Worm (Caenorhabditis elegans) whole organism, early embryonic: ENCODE measurements around the gene C34D4.3.

ENCODE experiments used
- B0310.2 ChIP-seq: sonication (generic microtip); optimal IDR thresholded peaks from 2 replicates; lab custom pipeline; 2016; ENCODE audit warnings: mild to moderate bottlenecking, missing genetic modification characterization, missing compliant biosample characterization
- F13C5.2 ChIP-seq: sonication (generic microtip); optimal IDR thresholded peaks from 2 replicates; lab custom pipeline; 2017; ENCODE audit warnings: mild to moderate bottlenecking, missing genetic modification characterization, inconsistent platforms, missing compliant biosample characterization
- ama-1 ChIP-seq: fragments of 150-350 bp; optimal IDR thresholded peaks from 2 replicates; lab custom pipeline; 2014
- ceh-13 ChIP-seq: fragments of 200-800 bp; sonication (Bioruptor generic); optimal IDR thresholded peaks from 2 replicates; lab custom pipeline; 2018; ENCODE audit warnings: mild to moderate bottlenecking, missing genetic modification characterization, missing compliant biosample characterization
- ets-7 ChIP-seq: sonication (generic microtip); optimal IDR thresholded peaks from 2 replicates; lab custom pipeline; 2016; ENCODE audit warnings: missing genotype, missing genetic modification characterization, missing compliant biosample characterization
- flt-1 ChIP-seq: fragments of 200-800 bp; sonication (Bioruptor generic); IDR thresholded peaks from 2 replicates; pipeline ENCODE4 v1.3.6; 2022; ENCODE audit warnings: missing genetic modification characterization, missing compliant biosample characterization
- hnd-1 ChIP-seq: sonication (generic microtip); optimal IDR thresholded peaks from 2 replicates; lab custom pipeline; 2016; ENCODE audit warnings: missing genetic modification characterization, missing compliant biosample characterization
- pes-1 ChIP-seq: fragments of 200-800 bp; sonication (Bioruptor generic); IDR thresholded peaks from 2 replicates; pipeline ENCODE4 v1.3.6; 2022; ENCODE audit warnings: missing genetic modification reagents, missing genetic modification characterization, missing compliant biosample characterization
- sea-1 ChIP-seq: fragments of 200-800 bp; sonication (Bioruptor generic); conservative IDR thresholded peaks from 2 replicates; pipeline ENCODE4 v1.3.6; 2022; ENCODE audit warnings: missing genetic modification characterization, missing compliant biosample characterization
- tbx-11 ChIP-seq: fragments of 200-800 bp; sonication (Bioruptor generic); IDR thresholded peaks from 2 replicates; pipeline ENCODE4 v1.3.6; 2022; ENCODE audit warnings: missing genetic modification characterization, missing compliant biosample characterization
- tbx-37 ChIP-seq: fragments of 200-800 bp; sonication (Bioruptor generic); conservative IDR thresholded peaks from 2 replicates; pipeline ENCODE4 v1.3.6; 2022; ENCODE audit warnings: missing genetic modification reagents, missing genetic modification characterization, missing compliant biosample characterization
- tra-4 ChIP-seq: sonication (generic microtip); optimal IDR thresholded peaks from 2 replicates; lab custom pipeline; 2017; ENCODE audit warnings: missing genetic modification characterization, missing compliant biosample characterization

DNA sequence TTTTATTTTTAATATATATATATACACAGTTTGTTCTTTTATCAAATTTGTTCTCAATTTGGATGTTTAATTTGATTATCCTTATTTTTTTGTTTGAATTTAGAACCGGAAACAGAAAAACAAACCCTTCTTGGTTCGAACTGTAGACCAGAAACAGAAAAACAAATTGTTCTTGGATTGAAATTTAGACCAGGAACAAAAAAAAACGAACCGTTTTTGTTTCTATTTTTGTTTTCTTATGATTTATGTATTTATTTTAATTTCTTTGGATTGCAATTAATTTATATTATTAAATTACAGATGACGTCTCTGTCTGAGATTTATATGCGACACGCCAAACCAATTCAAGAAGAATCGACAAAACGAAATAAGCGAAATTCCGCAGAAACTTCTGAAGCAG is 21.9 kb downstream of the C34D4.3 start, which contains the start of gene C42D4.19:
- no peak for TF ChIP-seq tbx-11 (GFP tag; lab: Robert Waterston, UW)
- no peak for TF ChIP-seq ama-1 (lab: Kevin White, UChicago)
- TF ChIP-seq flt-1 (GFP tag; lab: Robert Waterston, UW) = no peak
- no peak for TF ChIP-seq pes-1 (GFP tag; lab: Robert Waterston, UW)
- no peak for TF ChIP-seq sea-1
- TF ChIP-seq tbx-37 (GFP tag; lab: Robert Waterston, UW) = no peak
- no peak for TF ChIP-seq F13C5.2 (tag; lab: Kevin White, UChicago)
- TF ChIP-seq B0310.2 (tag; lab: Kevin White, UChicago) = no peak
- TF ChIP-seq tra-4 (tag; lab: Kevin White, UChicago) = no peak
- TF ChIP-seq hnd-1 (tag; lab: Kevin White, UChicago) = no peak
- TF ChIP-seq ets-7 (tag; lab: Kevin White, UChicago) = no peak
- TF ChIP-seq ceh-13 (GFP tag; lab: Kevin White, UChicago) = no peak
